Worm (Caenorhabditis elegans): ENCODE results near the gene F14D7.8.

DNA sequence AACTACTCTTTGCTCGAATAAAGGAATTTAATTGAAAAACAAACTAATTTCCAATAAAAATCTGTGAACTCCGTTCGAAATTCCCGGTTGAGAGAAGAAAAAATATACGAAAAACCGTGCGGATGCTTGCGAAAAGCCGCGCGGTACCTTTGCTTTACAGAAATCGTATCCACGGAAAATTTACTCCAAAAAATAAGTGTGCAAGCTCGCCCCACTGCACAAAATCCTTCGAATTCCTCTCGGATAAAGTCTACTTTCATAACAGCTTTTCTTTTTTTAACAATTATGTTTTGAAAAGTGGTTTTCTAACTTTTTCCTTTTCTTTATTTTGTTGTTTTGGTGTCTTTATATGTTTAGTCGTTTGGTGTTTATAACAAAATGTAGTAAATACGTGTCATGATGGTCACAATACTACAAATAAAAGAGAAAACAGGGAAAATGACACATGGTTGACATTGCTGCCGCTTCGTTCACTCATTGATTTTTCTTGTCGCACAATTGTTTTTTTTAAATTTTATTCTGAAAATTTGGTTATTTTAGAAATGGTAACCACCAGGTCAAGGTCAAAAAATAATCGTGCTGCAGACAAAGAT, 34.7 kb upstream of the F14D7.8 start, which contains the start of gene cept-2:
- TF ChIP-seq him-1 (tag; optimal IDR thresholded peaks at IDR 0.05) (peak; percentile 59), W03F9.2 (tag; optimal IDR thresholded peaks at IDR 0.05) (peak; percentile 97), dao-5 (tag; optimal IDR thresholded peaks at IDR 0.05) (no peak)
